Worm (Caenorhabditis elegans): Measurements from ENCODE around the gene nhr-237.

- TF ChIP-seq nhr-11 (tag; optimal IDR thresholded peaks at IDR 0.05) (no peak), nhr-10 (tag; optimal IDR thresholded peaks at IDR 0.05) (no peak), nhr-237 (tag; optimal IDR thresholded peaks at IDR 0.05) (no peak), skn-1 (tag; optimal IDR thresholded peaks at IDR 0.05) (no peak), ztf-11 (tag; optimal IDR thresholded peaks at IDR 0.05) (no peak), ceh-82 (tag; optimal IDR thresholded peaks at IDR 0.05) (no peak), unc-62 (GFP tag; optimal IDR thresholded peaks at IDR 0.05) (no peak), ztf-4 (tag; optimal IDR thresholded peaks at IDR 0.05) (no peak)
Measured at ce11 chrV:1642768-1643167, 16.1 kb upstream of the nhr-237 start.
